Worm (Caenorhabditis elegans) whole organism, L3 larva: ENCODE data around the gene pms-2.

Source experiments
- aly-2 ChIP-seq: fragments of 150-350 bp; optimal IDR thresholded peaks from 2 replicates; lab custom pipeline; 2014; ENCODE audit warnings: missing biosample characterization, missing genetic modification characterization
- ama-1 ChIP-seq: fragments of 150-350 bp; optimal IDR thresholded peaks from 2 replicates; lab custom pipeline; 2018
- fkh-10 ChIP-seq: sonication (generic microtip); optimal IDR thresholded peaks from 2 replicates; lab custom pipeline; 2017; ENCODE audit warnings: missing biosample characterization, missing genetic modification reagents, missing genetic modification characterization
- lin-39 ChIP-seq: fragments of 150-350 bp; optimal IDR thresholded peaks from 2 replicates; lab custom pipeline; 2018; ENCODE audit warnings: missing biosample characterization, missing genetic modification reagents, missing genetic modification characterization
- zag-1 ChIP-seq: fragments of 150-350 bp; optimal IDR thresholded peaks from 2 replicates; lab custom pipeline; 2014; ENCODE audit warnings: missing biosample characterization, missing genetic modification characterization

DNA sequence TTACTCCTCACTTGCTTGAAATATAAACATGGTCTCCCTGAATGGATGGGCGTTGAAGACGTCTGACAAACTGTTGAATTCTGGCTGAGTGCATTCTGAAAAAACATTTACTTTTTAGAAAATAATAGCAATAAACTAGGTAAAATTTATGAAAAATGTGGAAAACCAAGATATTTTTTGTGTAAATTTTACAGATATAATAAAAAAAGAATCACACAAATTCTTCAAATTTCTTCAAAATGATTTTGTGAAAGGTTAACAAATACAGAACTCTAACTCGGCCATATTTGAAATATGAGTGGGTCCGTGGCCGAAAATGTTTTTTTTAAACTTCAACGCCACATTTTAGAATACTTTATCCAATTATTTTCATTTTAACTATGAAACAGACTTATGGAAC is 47.8 kb upstream of the pms-2 start, which contains the start of gene glb-15:
- no peak for TF ChIP-seq lin-39 (tag; lab: Kevin White, UChicago)
- no peak for TF ChIP-seq zag-1 (tag; lab: Kevin White, UChicago)
- TF ChIP-seq fkh-10 = no peak
- no peak for TF ChIP-seq ama-1 (lab: Kevin White, UChicago)
- TF ChIP-seq aly-2 (tag; lab: Kevin White, UChicago) = no peak
